Fruit fly (Drosophila melanogaster) whole organism, embryonic: ENCODE measurements around the gene hob.

Experiments used
- Awh ChIP-seq: fragments of 200-800 bp; sonication (Bioruptor generic); IDR thresholded peaks from 2 replicates; pipeline ENCODE4, ENCODE4 v1.3.6; 2022; ENCODE audit warnings: missing biosample characterization, missing genetic modification characterization
- BtbVII ChIP-seq: fragments of 200-800 bp; sonication (Bioruptor generic); optimal IDR thresholded peaks from 3 replicates; lab custom pipeline; 2017; ENCODE audit warnings: missing biosample characterization, mild to moderate bottlenecking, missing genetic modification characterization
- C15 ChIP-seq: fragments of 200-800 bp; sonication (Bioruptor generic); IDR thresholded peaks from 3 replicates; pipeline ENCODE4 v1.3.6; 2022; ENCODE audit warnings: missing biosample characterization, missing genetic modification characterization
- CG10654 ChIP-seq: fragments of 200-800 bp; sonication (Bioruptor generic); optimal IDR thresholded peaks from 2 replicates; lab custom pipeline; 2016; ENCODE audit warnings: missing biosample characterization, missing genetic modification characterization
- CG11085 ChIP-seq: fragments of 200-800 bp; sonication (Bioruptor generic); IDR thresholded peaks from 2 replicates; pipeline ENCODE4 v1.3.6; 2022; ENCODE audit warnings: missing biosample characterization, missing genetic modification characterization
- CG12391 ChIP-seq: fragments of 200-800 bp; sonication (Bioruptor generic); optimal IDR thresholded peaks from 3 replicates; lab custom pipeline; 2018; ENCODE audit warnings: missing biosample characterization, mild to moderate bottlenecking, missing genetic modification characterization, moderate library complexity
- CG14014 ChIP-seq: fragments of 200-800 bp; sonication (Bioruptor generic); IDR thresholded peaks from 2 replicates; pipeline ENCODE4 v1.3.6; 2022; ENCODE audit warnings: missing biosample characterization, missing genetic modification characterization
- CG16813 ChIP-seq: fragments of 200-800 bp; sonication (Bioruptor generic); IDR thresholded peaks from 3 replicates; pipeline ENCODE4 v1.3.6; 2022; ENCODE audit warnings: missing biosample characterization, missing genetic modification characterization; ENCODE audit not compliant: partially characterized antibody
- CG18476 ChIP-seq: fragments of 200-800 bp; sonication (Bioruptor generic); optimal IDR thresholded peaks from 2 replicates; lab custom pipeline; 2016; ENCODE audit warnings: missing biosample characterization, mild to moderate bottlenecking, missing genetic modification characterization
- CG30403 ChIP-seq: fragments of 200-800 bp; sonication (Bioruptor generic); optimal IDR thresholded peaks from 3 replicates; lab custom pipeline; 2016; ENCODE audit warnings: missing biosample characterization, missing genetic modification characterization
- CG3065 ChIP-seq: fragments of 200-800 bp; sonication (Bioruptor generic); optimal IDR thresholded peaks from 2 replicates; lab custom pipeline; 2016; ENCODE audit warnings: missing biosample characterization, missing genetic modification characterization
- CG4328 ChIP-seq: fragments of 200-800 bp; sonication (Bioruptor generic); optimal IDR thresholded peaks from 3 replicates; lab custom pipeline; 2017; ENCODE audit warnings: missing biosample characterization, missing genetic modification reagents, missing genetic modification characterization
- CG4360 ChIP-seq: fragments of 200-800 bp; sonication (Bioruptor generic); IDR thresholded peaks from 2 replicates; pipeline ENCODE4 v1.3.6; 2022; ENCODE audit warnings: missing biosample characterization, missing genetic modification characterization
- CG5180 ChIP-seq: fragments of 200-800 bp; sonication (Bioruptor generic); optimal IDR thresholded peaks from 3 replicates; lab custom pipeline; 2017; ENCODE audit warnings: missing biosample characterization, missing genetic modification characterization, mild to moderate bottlenecking, moderate library complexity, missing genetic modification reagents
- CG6689 ChIP-seq: fragments of 200-800 bp; sonication (Bioruptor generic); IDR thresholded peaks from 2 replicates; pipeline ENCODE4 v1.3.6; 2022; ENCODE audit warnings: missing biosample characterization, missing genetic modification characterization
- CG6791 ChIP-seq: fragments of 200-800 bp; sonication (Bioruptor generic); IDR thresholded peaks from 3 replicates; pipeline ENCODE4 v1.3.6; 2022; ENCODE audit warnings: missing biosample characterization, missing genetic modification characterization; ENCODE audit not compliant: partially characterized antibody
- CG6813 ChIP-seq: fragments of 200-800 bp; sonication (Bioruptor generic); optimal IDR thresholded peaks from 2 replicates; lab custom pipeline; 2017; ENCODE audit warnings: missing biosample characterization, missing genetic modification characterization, mild to moderate bottlenecking, moderate library complexity, missing genetic modification reagents
- CG8388 ChIP-seq: fragments of 200-800 bp; sonication (Bioruptor generic); optimal IDR thresholded peaks from 2 replicates; lab custom pipeline; 2019; ENCODE audit warnings: missing biosample characterization, mild to moderate bottlenecking, missing genetic modification characterization, moderate library complexity
- CG9437 ChIP-seq: fragments of 200-800 bp; sonication (Bioruptor generic); optimal IDR thresholded peaks from 2 replicates; lab custom pipeline; 2018; ENCODE audit warnings: missing biosample characterization, mild to moderate bottlenecking, missing genetic modification characterization
- CG9876 ChIP-seq: fragments of 200-800 bp; sonication (Bioruptor generic); optimal IDR thresholded peaks from 2 replicates; lab custom pipeline; 2016; ENCODE audit warnings: missing biosample characterization, missing genetic modification characterization
- H15 ChIP-seq: fragments of 200-800 bp; sonication (Bioruptor generic); IDR thresholded peaks from 3 replicates; pipeline ENCODE4 v1.3.6; 2022; ENCODE audit warnings: missing biosample characterization, missing genetic modification characterization
- Hmx ChIP-seq: fragments of 200-800 bp; sonication (Bioruptor generic); optimal IDR thresholded peaks from 2 replicates; lab custom pipeline; 2016; ENCODE audit warnings: missing biosample characterization, missing genetic modification characterization
- Hsf ChIP-seq: fragments of 200-800 bp; sonication (Bioruptor generic); optimal IDR thresholded peaks from 3 replicates; lab custom pipeline; 2016; ENCODE audit warnings: missing biosample characterization, missing genetic modification characterization
- Nf-YB ChIP-seq: fragments of 200-800 bp; sonication (Bioruptor generic); optimal IDR thresholded peaks from 3 replicates; lab custom pipeline; 2019; ENCODE audit warnings: missing biosample characterization, mild to moderate bottlenecking, missing genetic modification characterization, moderate library complexity
- Oli ChIP-seq: fragments of 200-800 bp; sonication (Bioruptor generic); optimal IDR thresholded peaks from 2 replicates; lab custom pipeline; 2018; ENCODE audit warnings: missing biosample characterization, mild to moderate bottlenecking, missing genetic modification characterization, moderate library complexity
- Pdp1 ChIP-seq, 2 experiments: fragments of 200-800 bp; sonication (Bioruptor generic); optimal IDR thresholded peaks; 3 replicates each; lab custom pipeline; 2016; ENCODE audit warnings: missing biosample characterization in 2 of 2, missing genetic modification characterization in 2 of 2, mild to moderate bottlenecking in 1 of 2, moderate library complexity in 1 of 2
- Ssrp ChIP-seq: fragments of 200-800 bp; sonication (Bioruptor generic); optimal IDR thresholded peaks from 2 replicates; lab custom pipeline; 2018; ENCODE audit warnings: missing biosample characterization, mild to moderate bottlenecking, missing genetic modification characterization, moderate library complexity
- ato ChIP-seq: fragments of 200-800 bp; sonication (Bioruptor generic); IDR thresholded peaks from 2 replicates; pipeline ENCODE4 v1.3.6; 2022; ENCODE audit warnings: missing biosample characterization, missing genetic modification characterization; ENCODE audit not compliant: partially characterized antibody
- br ChIP-seq: fragments of >200 bp; optimal IDR thresholded peaks from 2 replicates; lab custom pipeline; 2017
- cato ChIP-seq: fragments of 200-800 bp; sonication (Bioruptor generic); optimal IDR thresholded peaks from 2 replicates; lab custom pipeline; 2016; ENCODE audit warnings: missing biosample characterization, missing genetic modification characterization, borderline replicate concordance
- crp ChIP-seq, 2 experiments: fragments of 200-800 bp; sonication (Bioruptor generic); optimal IDR thresholded peaks; 2 replicates in 1 of 2; 3 replicates in 1 of 2; lab custom pipeline; 2017; ENCODE audit warnings: missing biosample characterization in 2 of 2, missing genetic modification characterization in 2 of 2, mild to moderate bottlenecking in 1 of 2, moderate library complexity in 1 of 2
- esg ChIP-seq: fragments of 200-800 bp; sonication (Bioruptor generic); conservative IDR thresholded peaks from 2 replicates; pipeline ENCODE4 v1.3.6; 2022; ENCODE audit warnings: missing biosample characterization, missing genetic modification characterization
- ewg ChIP-seq: fragments of 200-800 bp; sonication (Bioruptor generic); optimal IDR thresholded peaks from 3 replicates; lab custom pipeline; 2017; ENCODE audit warnings: mild to moderate bottlenecking, missing biosample characterization, missing genetic modification reagents, missing genetic modification characterization
- fd102C ChIP-seq: fragments of 200-800 bp; sonication (Bioruptor generic); optimal IDR thresholded peaks from 2 replicates; lab custom pipeline; 2018; ENCODE audit warnings: missing biosample characterization, mild to moderate bottlenecking, missing genetic modification characterization, moderate library complexity
- gem ChIP-seq: fragments of 200-800 bp; sonication (Bioruptor generic); optimal IDR thresholded peaks from 2 replicates; lab custom pipeline; 2019; ENCODE audit warnings: missing biosample characterization, mild to moderate bottlenecking, missing genetic modification characterization, moderate library complexity
- jing ChIP-seq: fragments of 200-800 bp; sonication (Bioruptor generic); optimal IDR thresholded peaks from 2 replicates; lab custom pipeline; 2018; ENCODE audit warnings: missing biosample characterization, mild to moderate bottlenecking, missing genetic modification characterization
- lmd ChIP-seq: fragments of 200-800 bp; sonication (Bioruptor generic); IDR thresholded peaks from 2 replicates; pipeline ENCODE4 v1.3.6; 2022; ENCODE audit warnings: missing biosample characterization, missing genetic modification characterization
- nerfin-2 ChIP-seq: fragments of 200-800 bp; sonication (Bioruptor generic); IDR thresholded peaks from 2 replicates; pipeline ENCODE4 v1.3.6; 2022; ENCODE audit warnings: missing biosample characterization, missing genetic modification characterization; ENCODE audit not compliant: partially characterized antibody
- psq ChIP-seq: fragments of 200-800 bp; sonication (Bioruptor generic); optimal IDR thresholded peaks from 2 replicates; lab custom pipeline; 2017; ENCODE audit warnings: missing biosample characterization, missing genetic modification characterization
- sens-2 ChIP-seq: fragments of 200-800 bp; sonication (Bioruptor generic); IDR thresholded peaks from 2 replicates; pipeline ENCODE4 v1.3.6; 2022; ENCODE audit warnings: missing biosample characterization, missing genetic modification characterization
- so ChIP-seq: fragments of 200-800 bp; sonication (Bioruptor generic); IDR thresholded peaks from 3 replicates; pipeline ENCODE4 v1.3.6; 2022; ENCODE audit warnings: missing biosample characterization, missing genetic modification characterization
- sqz ChIP-seq: fragments of 200-800 bp; sonication (Bioruptor generic); optimal IDR thresholded peaks from 3 replicates; lab custom pipeline; 2018; ENCODE audit warnings: missing biosample characterization, mild to moderate bottlenecking, missing genetic modification characterization
- ttk ChIP-seq: fragments of 200-800 bp; sonication (Bioruptor generic); IDR thresholded peaks from 2 replicates; pipeline ENCODE4 v2.1.2; 2022; ENCODE audit warnings: missing biosample characterization, missing genetic modification characterization
- usp ChIP-seq: fragments of >200 bp; optimal IDR thresholded peaks from 2 replicates; lab custom pipeline; 2017; ENCODE audit warnings: missing biosample characterization, missing genetic modification characterization
- vnd ChIP-seq: fragments of 200-800 bp; sonication (Bioruptor generic); IDR thresholded peaks from 3 replicates; pipeline ENCODE4 v1.3.6; 2022; ENCODE audit warnings: missing biosample characterization, missing genetic modification characterization; ENCODE audit not compliant: partially characterized antibody
- zen2 ChIP-seq: fragments of 200-800 bp; sonication (Bioruptor generic); IDR thresholded peaks from 3 replicates; pipeline ENCODE4 v1.3.6; 2022; ENCODE audit warnings: missing biosample characterization, missing genetic modification characterization; ENCODE audit not compliant: partially characterized antibody
- zfh2 ChIP-seq: fragments of 200-800 bp; sonication (Bioruptor generic); optimal IDR thresholded peaks from 2 replicates; lab custom pipeline; 2016; ENCODE audit warnings: missing biosample characterization, missing genetic modification characterization

hob gene

DNA sequence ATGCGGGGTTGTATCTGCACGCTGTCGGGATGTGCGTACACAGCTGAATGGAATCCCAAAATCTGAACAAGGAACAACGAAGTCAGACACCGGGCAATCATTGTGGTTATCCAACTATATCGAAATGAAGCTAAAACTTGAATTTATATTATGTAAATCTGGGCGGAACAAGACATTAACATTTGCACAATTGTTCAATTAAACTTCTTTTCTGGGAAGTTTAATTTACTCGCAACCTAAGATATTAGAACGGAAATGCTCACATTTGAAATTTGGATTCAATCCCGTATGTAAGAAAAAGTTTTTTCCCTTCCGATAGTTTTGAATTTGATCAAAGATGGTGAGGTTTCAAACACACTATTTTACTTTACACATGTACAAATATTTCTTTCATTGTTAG, 12.5 kb downstream of the hob start, which contains the start of gene CG33160:
Gene CG33160 (minus strand): TSS at position 101 of the 400 bp plus-strand sequence.
- TF ChIP-seq CG9437 (GFP tag; lab: Kevin White, UChicago) (no peak), Hsf (GFP tag; lab: Kevin White, UChicago) (no peak), ewg (GFP tag; lab: Kevin White, UChicago) (no peak), vnd (no peak), CG16813 (GFP tag; lab: Robert Waterston, UW) (no peak), so (no peak), ttk (GFP tag; lab: Robert Waterston, UW) (no peak), sqz (GFP tag; lab: Kevin White, UChicago) (no peak), Hmx (GFP tag; lab: Kevin White, UChicago) (no peak), CG6813 (GFP tag; lab: Kevin White, UChicago) (no peak), crp (GFP tag; optimal IDR thresholded peaks at IDR 0.05; lab: Kevin White, UChicago) (no peak), CG3065 (GFP tag; lab: Kevin White, UChicago) (no peak)

DNA sequence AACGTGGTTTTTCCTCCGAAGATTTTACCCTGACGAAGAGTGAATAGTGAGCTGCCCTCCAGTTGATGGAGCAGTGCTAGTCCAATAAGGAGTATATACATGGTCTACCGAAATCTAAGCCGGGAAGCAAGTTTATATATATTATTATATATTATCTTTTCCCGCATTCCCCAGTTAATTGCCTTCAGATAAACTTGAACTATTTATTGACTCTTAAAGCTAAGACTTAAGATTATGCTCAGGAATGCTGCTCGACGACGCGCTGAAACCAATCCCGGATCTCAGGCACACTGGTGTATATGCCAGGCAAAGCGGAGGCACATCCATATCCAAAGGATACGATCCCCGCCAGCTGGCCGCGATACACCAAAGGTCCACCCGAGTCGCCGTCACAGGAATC, 13.4 kb downstream of the hob start, which contains the start of gene CG32277:
Gene CG32277 (minus strand): TSS at position 101 of the 400 bp plus-strand sequence.
- no peak for TF ChIP-seq nerfin-2
- TF ChIP-seq usp (GFP tag; lab: Kevin White, UChicago): no peak
- TF ChIP-seq CG14014: no peak
- TF ChIP-seq CG6689 (GFP tag; lab: Robert Waterston, UW): no peak
- no peak for TF ChIP-seq CG10654 (GFP tag; lab: Kevin White, UChicago)
- TF ChIP-seq zfh2 (GFP tag; lab: Kevin White, UChicago): no peak
- TF ChIP-seq esg (GFP tag; lab: Robert Waterston, UW): no peak
- no peak for TF ChIP-seq CG6791
- TF ChIP-seq Oli (tag; lab: Kevin White, UChicago): no peak
- TF ChIP-seq ato (GFP tag; lab: Robert Waterston, UW): no peak
- TF ChIP-seq Pdp1 (GFP tag; optimal IDR thresholded peaks at IDR 0.05; lab: Kevin White, UChicago): no peak
- TF ChIP-seq vnd: no peak
- TF ChIP-seq C15 (GFP tag; lab: Robert Waterston, UW): no peak
- no peak for TF ChIP-seq Ssrp
- TF ChIP-seq lmd (GFP tag; lab: Robert Waterston, UW): no peak
- TF ChIP-seq gem (tag; lab: Kevin White, UChicago): no peak
- TF ChIP-seq cato (GFP tag; lab: Kevin White, UChicago): no peak
- no peak for TF ChIP-seq CG16813 (GFP tag; lab: Robert Waterston, UW)
- TF ChIP-seq zen2 (GFP tag; lab: Robert Waterston, UW): no peak

DNA sequence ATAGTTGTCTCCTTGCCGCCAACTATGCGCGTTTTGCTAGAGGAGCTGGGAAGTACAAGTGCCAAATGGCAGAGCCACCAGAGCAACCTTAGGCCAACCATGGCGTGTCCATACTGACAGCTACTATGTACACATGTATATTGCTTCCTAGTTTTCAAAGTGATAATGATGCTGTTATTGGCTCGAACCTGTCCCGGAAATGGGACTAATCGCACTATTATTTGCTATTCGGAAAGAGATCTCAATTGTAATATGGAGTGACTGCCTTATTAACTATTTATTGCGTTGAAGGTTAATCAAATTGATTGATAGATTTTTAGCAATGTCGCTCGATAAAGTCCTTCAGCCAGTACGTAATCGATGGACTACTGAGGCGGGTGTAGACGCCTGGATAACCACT, 14.4 kb downstream of the hob start, which contains the start of gene CG33159:
Gene CG33159 (minus strand): TSS at position 101 of the 400 bp plus-strand sequence.
- TF ChIP-seq jing (GFP tag; lab: Kevin White, UChicago): no peak
- no peak for TF ChIP-seq CG8388 (GFP tag; lab: Kevin White, UChicago)
- no peak for TF ChIP-seq psq
- no peak for TF ChIP-seq sens-2 (GFP tag; lab: Robert Waterston, UW)

DNA sequence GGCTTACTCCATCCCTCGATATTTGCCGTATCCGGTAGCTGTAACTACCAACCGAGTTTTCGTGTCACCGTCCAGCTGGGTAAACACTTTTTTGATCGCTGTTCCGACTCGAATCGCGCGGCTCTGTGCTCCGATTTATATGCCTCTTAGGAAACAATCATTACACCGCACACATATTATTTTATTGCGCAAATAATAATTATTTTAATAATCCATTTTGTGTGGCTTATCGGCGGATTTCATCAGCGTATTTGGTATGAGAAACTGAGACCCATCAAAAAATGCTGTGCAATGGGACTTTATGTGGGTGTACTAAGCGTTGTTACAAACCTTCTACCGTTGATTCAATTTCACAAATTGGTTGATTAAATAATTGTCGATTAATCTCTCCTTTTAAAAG, 15.7 kb downstream of the hob start, which contains the start of gene CG32271:
Gene CG32271 (minus strand): TSS at position 101 of the 400 bp plus-strand sequence.
- no peak for TF ChIP-seq br (lab: Kevin White, UChicago)
- no peak for TF ChIP-seq CG30403 (GFP tag; lab: Kevin White, UChicago)
- no peak for TF ChIP-seq CG9876
- no peak for TF ChIP-seq Awh
- no peak for TF ChIP-seq CG11085 (GFP tag; lab: Robert Waterston, UW)
- TF ChIP-seq CG4328: no peak
- no peak for TF ChIP-seq CG5180
- TF ChIP-seq CG18476 (GFP tag; lab: Kevin White, UChicago): no peak
- no peak for TF ChIP-seq fd102C
- no peak for TF ChIP-seq CG12391
- TF ChIP-seq BtbVII (GFP tag; lab: Kevin White, UChicago): no peak
- no peak for TF ChIP-seq CG4360 (GFP tag; lab: Robert Waterston, UW)
- TF ChIP-seq H15 (GFP tag; lab: Robert Waterston, UW): no peak
- TF ChIP-seq Nf-YB (GFP tag; lab: Kevin White, UChicago): no peak
